Worm (Caenorhabditis elegans) whole organism, dauer: Measurements from ENCODE around the gene F36D3.16.

ENCODE experiments used
- unc-62 ChIP-seq: sonication (generic microtip); optimal IDR thresholded peaks from 2 replicates; lab custom pipeline; 2017; ENCODE audit warnings: missing biosample characterization, missing genetic modification reagents, missing genetic modification characterization

F36D3.16 gene

ce11 chrV:16526858-16527257 is 1.0 kb upstream of the F36D3.16 start, which contains the start of gene F36D3.8:
Gene F36D3.8, plus strand, starts transcription at chrV:16527158.
- TF ChIP-seq unc-62 (GFP tag; lab: Kevin White, UChicago): no peak

ce11 chrV:16534000-16534399 is 6.1 kb downstream of the F36D3.16 start, which contains the start of gene cpr-2:
Gene cpr-2, minus strand, starts transcription at chrV:16534100.
- TF ChIP-seq unc-62 (GFP tag; lab: Kevin White, UChicago): no peak

- no peak for TF ChIP-seq unc-62 (GFP tag; lab: Kevin White, UChicago)
Observed at ce11 chrV:16535172-16535571, 7.3 kb downstream of the F36D3.16 start, which contains the start of gene Y32B12B.8. Gene Y32B12B.8, plus strand, starts transcription at chrV:16535472.

DNA sequence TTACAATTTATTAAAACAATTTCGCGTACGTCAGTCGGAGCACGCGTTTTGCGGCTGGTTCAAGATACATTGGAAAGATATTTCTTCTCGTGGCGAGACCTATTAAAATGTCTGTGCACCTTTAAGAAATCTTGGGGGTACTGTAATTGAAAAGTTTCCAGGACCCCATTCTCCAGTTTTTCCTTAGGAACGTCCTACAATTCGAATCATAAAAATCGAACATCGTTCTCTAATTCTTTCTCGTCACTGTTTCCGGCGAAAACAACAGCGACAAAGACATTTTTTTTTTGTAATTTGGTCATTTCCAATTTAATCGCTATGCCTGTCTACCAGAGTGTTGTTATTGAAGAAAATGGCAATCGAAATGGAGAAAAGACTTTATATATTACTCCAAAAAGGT is 8.8 kb downstream of the F36D3.16 start, which contains the start of gene Y32B12B.1:
Gene Y32B12B.1 (plus strand): TSS at position 301 of the 400 bp plus-strand sequence.
- no peak for TF ChIP-seq unc-62 (GFP tag; lab: Kevin White, UChicago)

ce11 chrV:16537908-16538446 is 10.1 kb downstream of the F36D3.16 start, which contains the start of gene Y32B12B.2:
Gene Y32B12B.2, plus strand, starts transcription at chrV:16538396.
- TF ChIP-seq unc-62 (GFP tag; lab: Kevin White, UChicago): no peak

- TF ChIP-seq unc-62 (GFP tag; lab: Kevin White, UChicago): no peak
Observed at ce11 chrV:16539666-16540065, 11.8 kb downstream of the F36D3.16 start.

DNA sequence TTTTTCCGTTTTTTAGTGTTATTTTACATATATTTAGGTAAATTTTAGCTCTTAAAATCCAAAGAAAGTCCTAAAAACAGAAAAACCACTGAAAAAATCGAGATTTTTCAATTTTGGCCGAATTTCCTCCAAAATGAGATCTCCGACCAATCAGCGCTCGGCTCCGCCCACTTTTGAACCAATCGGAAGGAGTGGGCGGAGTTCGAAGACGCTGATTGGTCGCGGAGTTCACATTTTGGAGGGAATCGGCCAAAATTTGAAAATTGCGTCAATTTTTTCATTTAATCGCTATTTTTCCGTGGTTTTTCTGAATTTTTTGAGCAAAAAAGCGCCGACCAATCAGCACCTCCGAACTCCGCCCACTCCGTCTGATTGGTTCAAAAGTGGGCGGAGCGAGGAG is 12.8 kb downstream of the F36D3.16 start:
- TF ChIP-seq unc-62 (GFP tag; lab: Kevin White, UChicago): no peak

- TF ChIP-seq unc-62 (GFP tag; lab: Kevin White, UChicago): no peak
Observed at ce11 chrV:16550680-16551079, 22.8 kb downstream of the F36D3.16 start, which contains the start of gene srbc-65. Gene srbc-65, plus strand, starts transcription at chrV:16550980.

DNA sequence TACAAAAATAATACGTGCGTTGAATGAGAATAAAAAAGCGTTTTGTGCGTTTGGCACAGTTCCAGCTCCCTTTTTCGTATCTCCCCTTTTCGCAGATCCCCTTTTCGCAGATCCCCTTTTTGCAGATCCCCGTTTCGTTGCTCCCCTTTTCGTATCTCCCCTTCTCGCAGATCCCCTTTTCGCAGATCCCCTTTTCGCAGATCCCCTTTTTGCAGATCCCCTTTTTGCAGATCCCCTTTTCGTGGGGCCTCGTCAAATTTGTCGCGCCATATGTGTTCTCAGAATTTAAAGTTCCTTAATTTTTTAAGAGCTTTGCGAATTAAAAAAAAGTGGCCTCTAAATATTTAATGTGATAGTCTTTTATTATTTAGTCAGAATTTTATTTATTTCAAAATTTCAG is 25.0 kb downstream of the F36D3.16 start, which contains the start of gene Y32B12B.4:
Gene Y32B12B.4 (plus strand): TSS at position 399 of the 400 bp plus-strand sequence.
- no peak for TF ChIP-seq unc-62 (GFP tag; lab: Kevin White, UChicago)

- no peak for TF ChIP-seq unc-62 (GFP tag; lab: Kevin White, UChicago)
Observed at ce11 chrV:16565639-16566038, 37.7 kb downstream of the F36D3.16 start, which contains the start of gene sru-45. Gene sru-45, plus strand, starts transcription at chrV:16565939.

DNA sequence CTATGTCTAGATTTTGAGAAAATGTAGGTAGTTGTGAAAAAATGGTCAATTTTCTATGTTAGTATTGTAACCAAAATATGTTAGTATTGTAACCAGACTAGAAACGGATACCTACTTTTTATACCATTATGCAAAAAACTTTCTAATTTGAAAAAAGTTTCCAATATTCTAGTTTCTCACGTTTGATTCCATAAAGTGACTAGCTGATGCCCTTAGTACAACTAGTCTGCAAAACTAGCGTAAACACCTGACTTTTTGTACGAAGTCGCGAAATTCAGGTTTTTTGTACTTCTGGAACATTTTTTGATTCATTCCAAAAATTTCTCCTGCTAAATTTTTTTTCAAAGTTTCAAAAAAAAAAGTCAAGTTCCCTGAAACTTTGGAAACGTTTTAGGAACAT is 40.2 kb downstream of the F36D3.16 start:
- TF ChIP-seq unc-62 (GFP tag; lab: Kevin White, UChicago): no peak

ce11 chrV:16570697-16571096 is 42.8 kb downstream of the F36D3.16 start, which contains the start of gene nhr-233:
Gene nhr-233, minus strand, starts transcription at chrV:16570797.
- no peak for TF ChIP-seq unc-62 (GFP tag; lab: Kevin White, UChicago)

- TF ChIP-seq unc-62 (GFP tag; lab: Kevin White, UChicago): no peak
Observed at ce11 chrV:16573168-16573567, 45.3 kb downstream of the F36D3.16 start, which contains the start of gene str-149. Gene str-149, plus strand, starts transcription at chrV:16573468.

- no peak for TF ChIP-seq unc-62 (GFP tag; lab: Kevin White, UChicago)
Observed at ce11 chrV:16575900-16576299, 48.0 kb downstream of the F36D3.16 start, which contains the start of gene str-151. Gene str-151, plus strand, starts transcription at chrV:16576200.
